Worm (Caenorhabditis elegans): ENCODE data around the gene C09B9.1.

- TF ChIP-seq B0310.2 (tag; optimal IDR thresholded peaks at IDR 0.05) (no peak), hmbx-1 (tag; optimal IDR thresholded peaks at IDR 0.05) (no peak), ama-1 (optimal IDR thresholded peaks at IDR 0.05) (no peak), scrt-1 (GFP tag; IDR thresholded peaks at IDR 0.05) (no peak)
Observed at ce11 chrIV:5077918-5078317, 40.3 kb downstream of the C09B9.1 start.

All from whole organism, early embryonic.